Fruit fly (Drosophila melanogaster) whole organism, wandering third instar larva: ENCODE data around the gene CG14459.

Source experiments
- CG9705 ChIP-seq: fragments of 200-800 bp; sonication (Bioruptor generic); optimal IDR thresholded peaks from 2 replicates; lab custom pipeline; 2018; ENCODE audit warnings: missing biosample characterization, mild to moderate bottlenecking, missing genetic modification characterization
- Dfd ChIP-seq: fragments of >200 bp; optimal IDR thresholded peaks from 2 replicates; lab custom pipeline; 2017; ENCODE audit warnings: missing biosample characterization, missing genetic modification characterization
- Hr78 ChIP-seq: fragments of >200 bp; optimal IDR thresholded peaks from 2 replicates; lab custom pipeline; 2017; ENCODE audit warnings: missing biosample characterization, missing genetic modification characterization
- Myc ChIP-seq: fragments of >200 bp; optimal IDR thresholded peaks from 2 replicates; lab custom pipeline; 2017
- OdsH ChIP-seq: fragments of 200-800 bp; sonication (Bioruptor generic); optimal IDR thresholded peaks from 2 replicates; lab custom pipeline; 2016; ENCODE audit warnings: missing biosample characterization, mild to moderate bottlenecking, missing genetic modification characterization
- Vsx2 ChIP-seq: fragments of 200-300, 225-300 bp; sonication (Bioruptor generic); optimal IDR thresholded peaks from 2 replicates; lab custom pipeline; 2018; ENCODE audit warnings: missing biosample characterization, missing genetic modification characterization; ENCODE audit not compliant: partially characterized antibody
- fru ChIP-seq: fragments of 200-800 bp; sonication (Bioruptor generic); optimal IDR thresholded peaks from 3 replicates; lab custom pipeline; 2016; ENCODE audit warnings: missing biosample characterization, mild to moderate bottlenecking, missing genetic modification characterization
- h ChIP-seq: fragments of 200-800 bp; sonication (Bioruptor generic); optimal IDR thresholded peaks from 3 replicates; lab custom pipeline; 2016; ENCODE audit warnings: missing biosample characterization, mild to moderate bottlenecking, missing genetic modification characterization
- lola ChIP-seq: fragments of >200 bp; optimal IDR thresholded peaks from 2 replicates; lab custom pipeline; 2017; ENCODE audit warnings: missing biosample characterization, missing genetic modification characterization
- usp ChIP-seq: fragments of >200 bp; optimal IDR thresholded peaks from 2 replicates; lab custom pipeline; 2017; ENCODE audit warnings: missing biosample characterization, missing genetic modification characterization

DNA sequence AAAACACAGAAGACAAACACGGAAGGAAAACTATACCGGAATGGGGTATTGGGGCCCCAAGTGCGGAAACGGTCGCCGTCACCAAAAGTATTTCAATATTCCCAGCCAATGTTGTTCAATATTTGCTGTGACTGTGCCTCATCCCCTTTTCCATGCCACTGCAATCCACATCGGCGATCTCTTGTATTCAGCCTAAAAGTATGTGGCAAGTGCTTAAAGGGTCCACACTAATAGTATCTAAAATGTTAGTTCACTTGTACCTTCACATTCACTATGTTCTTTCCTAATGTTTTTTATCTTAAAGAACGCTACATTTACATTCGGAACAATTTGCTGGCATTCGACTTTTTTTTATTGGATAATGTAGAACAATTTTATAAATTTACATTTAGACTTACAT is 43.2 kb upstream of the CG14459 start:
- no peak for TF ChIP-seq Vsx2 (GFP tag; lab: Kevin White, UChicago)
- TF ChIP-seq Hr78 (GFP tag; lab: Kevin White, UChicago): no peak
- TF ChIP-seq OdsH (GFP tag; lab: Kevin White, UChicago): no peak
- no peak for TF ChIP-seq Myc
- no peak for TF ChIP-seq usp
- TF ChIP-seq CG9705 (GFP tag; lab: Kevin White, UChicago): no peak
- no peak for TF ChIP-seq h
- no peak for TF ChIP-seq lola (GFP tag; lab: Kevin White, UChicago)
- no peak for TF ChIP-seq fru (GFP tag; lab: Kevin White, UChicago)
- TF ChIP-seq Dfd (GFP tag; lab: Kevin White, UChicago): no peak
